Worm (Caenorhabditis elegans) whole organism, midembryonic: Measurements from ENCODE around the gene pmk-3.

Experiments used
- T22C8.4 ChIP-seq: fragments of 200-800 bp; sonication (Bioruptor generic); IDR thresholded peaks from 2 replicates; pipeline ENCODE4 v1.3.6; 2022; ENCODE audit warnings: missing genetic modification characterization, missing compliant biosample characterization
- cog-1 ChIP-seq: sonication (generic microtip); optimal IDR thresholded peaks from 2 replicates; lab custom pipeline; 2016; ENCODE audit warnings: missing genetic modification characterization, missing compliant biosample characterization
- flt-1 ChIP-seq: fragments of 200-800 bp; sonication (Bioruptor generic); IDR thresholded peaks from 2 replicates; pipeline ENCODE4 v1.3.6; 2022; ENCODE audit warnings: missing genetic modification characterization, missing compliant biosample characterization
- klf-2 ChIP-seq: fragments of 200-800 bp; sonication (Bioruptor generic); conservative IDR thresholded peaks from 2 replicates; pipeline ENCODE4 v1.3.6; 2022; ENCODE audit warnings: missing genetic modification reagents, missing genetic modification characterization, missing compliant biosample characterization
- med-1 ChIP-seq: sonication (generic microtip); optimal IDR thresholded peaks from 2 replicates; lab custom pipeline; 2017; ENCODE audit warnings: missing genetic modification characterization, mild to moderate bottlenecking, missing compliant biosample characterization, antibody characterized with exemption, missing genetic modification reagents; ENCODE audit not compliant: insufficient read depth
- ref-1 ChIP-seq: fragments of 200-800 bp; sonication (Bioruptor generic); conservative IDR thresholded peaks from 2 replicates; pipeline ENCODE4 v1.3.6; 2022; ENCODE audit warnings: missing genetic modification reagents, missing genetic modification characterization, missing compliant biosample characterization
- tab-1 ChIP-seq: fragments of 200-800 bp; sonication (Bioruptor generic); IDR thresholded peaks from 2 replicates; pipeline ENCODE4 v1.3.6; 2022; ENCODE audit warnings: missing genetic modification characterization, missing compliant biosample characterization
- ztf-23 ChIP-seq: fragments of 200-800 bp; sonication (Bioruptor generic); IDR thresholded peaks from 2 replicates; pipeline ENCODE4 v1.3.6; 2022; ENCODE audit warnings: missing genetic modification reagents, missing genetic modification characterization, missing compliant biosample characterization
- ztf-29 ChIP-seq: fragments of 200-800 bp; sonication (Bioruptor generic); IDR thresholded peaks from 2 replicates; pipeline ENCODE4 v1.3.6; 2022; ENCODE audit warnings: missing genetic modification reagents, missing genetic modification characterization, missing compliant biosample characterization

Gene pmk-3

ce11 chrIV:8154966-8155365 is 15.9 kb downstream of the pmk-3 start:
- TF ChIP-seq ztf-29 (GFP tag; lab: Robert Waterston, UW) (no peak), ref-1 (no peak), flt-1 (GFP tag; lab: Robert Waterston, UW) (no peak), ztf-23 (GFP tag; lab: Robert Waterston, UW) (no peak), klf-2 (no peak), T22C8.4 (no peak), med-1 (GFP tag; lab: Kevin White, UChicago) (no peak), cog-1 (tag; lab: Kevin White, UChicago) (no peak), tab-1 (GFP tag; lab: Robert Waterston, UW) (no peak)

ce11 chrIV:8157161-8157560 is 18.1 kb downstream of the pmk-3 start, which contains the start of gene B0218.5:
B0218.5 (minus strand) TSS chrIV:8157261.
- TF ChIP-seq ztf-23 (GFP tag; lab: Robert Waterston, UW) = no peak
- TF ChIP-seq tab-1 (GFP tag; lab: Robert Waterston, UW) = no peak
- TF ChIP-seq flt-1 (GFP tag; lab: Robert Waterston, UW) = no peak
- TF ChIP-seq med-1 (GFP tag; lab: Kevin White, UChicago) = no peak
- no peak for TF ChIP-seq cog-1 (tag; lab: Kevin White, UChicago)
- no peak for TF ChIP-seq ref-1
- TF ChIP-seq ztf-29 (GFP tag; lab: Robert Waterston, UW) = no peak
- no peak for TF ChIP-seq T22C8.4
- no peak for TF ChIP-seq klf-2

- TF ChIP-seq med-1 (GFP tag; lab: Kevin White, UChicago) (no peak), ztf-23 (GFP tag; lab: Robert Waterston, UW) (no peak), T22C8.4 (no peak)
These were observed 20.1 kb downstream of the pmk-3 start, which contains the start of gene faah-1 for ce11 chrIV:8159087-8159486. faah-1 (plus strand) TSS chrIV:8159387.

- TF ChIP-seq tab-1 (GFP tag; lab: Robert Waterston, UW) = no peak
- no peak for TF ChIP-seq ref-1
- TF ChIP-seq klf-2 = no peak
- TF ChIP-seq med-1 (GFP tag; lab: Kevin White, UChicago) = no peak
- TF ChIP-seq T22C8.4 = no peak
- TF ChIP-seq ztf-23 (GFP tag; lab: Robert Waterston, UW) = no peak
- TF ChIP-seq cog-1 (tag; lab: Kevin White, UChicago) = no peak
- no peak for TF ChIP-seq flt-1 (GFP tag; lab: Robert Waterston, UW)
- no peak for TF ChIP-seq ztf-29 (GFP tag; lab: Robert Waterston, UW)
These were observed 21.0 kb downstream of the pmk-3 start for ce11 chrIV:8159995-8160394.

ce11 chrIV:8161774-8162173 is 22.8 kb downstream of the pmk-3 start:
- TF ChIP-seq med-1 (GFP tag; lab: Kevin White, UChicago) (no peak), cog-1 (tag; lab: Kevin White, UChicago) (no peak), ztf-29 (GFP tag; lab: Robert Waterston, UW) (no peak)

- TF ChIP-seq klf-2 = no peak
- no peak for TF ChIP-seq tab-1 (GFP tag; lab: Robert Waterston, UW)
- no peak for TF ChIP-seq flt-1 (GFP tag; lab: Robert Waterston, UW)
- no peak for TF ChIP-seq cog-1 (tag; lab: Kevin White, UChicago)
These were observed 24.7 kb downstream of the pmk-3 start, which contains the start of gene clec-51 for ce11 chrIV:8163687-8164086. clec-51 (minus strand) TSS chrIV:8163800.

- TF ChIP-seq flt-1 (GFP tag; lab: Robert Waterston, UW) = no peak
- TF ChIP-seq tab-1 (GFP tag; lab: Robert Waterston, UW) = no peak
- TF ChIP-seq ref-1 = no peak
- no peak for TF ChIP-seq ztf-23 (GFP tag; lab: Robert Waterston, UW)
These were observed 25.5 kb downstream of the pmk-3 start for ce11 chrIV:8164515-8164914.

- TF ChIP-seq ztf-29 (GFP tag; lab: Robert Waterston, UW) (no peak), ztf-23 (GFP tag; lab: Robert Waterston, UW) (no peak), ref-1 (no peak), cog-1 (tag; lab: Kevin White, UChicago) (no peak), klf-2 (no peak), tab-1 (GFP tag; lab: Robert Waterston, UW) (no peak), flt-1 (GFP tag; lab: Robert Waterston, UW) (no peak), T22C8.4 (no peak), med-1 (GFP tag; lab: Kevin White, UChicago) (no peak)
These were observed 26.9 kb downstream of the pmk-3 start, which contains the start of gene B0218.7 for ce11 chrIV:8165950-8166349. B0218.7 (minus strand) TSS chrIV:8166050.

- TF ChIP-seq cog-1 (tag; lab: Kevin White, UChicago) (no peak), T22C8.4 (no peak), ztf-29 (GFP tag; lab: Robert Waterston, UW) (no peak), ref-1 (no peak), flt-1 (GFP tag; lab: Robert Waterston, UW) (no peak), med-1 (GFP tag; lab: Kevin White, UChicago) (no peak), ztf-23 (GFP tag; lab: Robert Waterston, UW) (no peak), klf-2 (no peak), tab-1 (GFP tag; lab: Robert Waterston, UW) (no peak)
These were observed 29.6 kb downstream of the pmk-3 start, which contains the start of gene clec-52 for ce11 chrIV:8168660-8169059. clec-52 (minus strand) TSS chrIV:8168760.

- TF ChIP-seq flt-1 (GFP tag; lab: Robert Waterston, UW) (no peak), tab-1 (GFP tag; lab: Robert Waterston, UW) (no peak), ztf-23 (GFP tag; lab: Robert Waterston, UW) (no peak), ref-1 (no peak), klf-2 (no peak), cog-1 (tag; lab: Kevin White, UChicago) (no peak), T22C8.4 (no peak)
These were observed 30.7 kb downstream of the pmk-3 start, which contains the start of gene C07G1.15 for ce11 chrIV:8169674-8170073. C07G1.15 (plus strand) TSS chrIV:8169974.
